Worm (Caenorhabditis elegans) whole organism, late embryonic: ENCODE results near the gene clu-1.
A peak's percentile ranks its signal among the peaks of the same experiment; 100 is the strongest.

Experiments used
- F13H6.1 ChIP-seq: sonication (generic microtip); optimal IDR thresholded peaks from 2 replicates; lab custom pipeline; 2016; ENCODE audit warnings: missing genetic modification characterization, missing compliant biosample characterization
- K09A11.1 ChIP-seq: sonication (generic microtip); optimal IDR thresholded peaks from 2 replicates; lab custom pipeline; 2017; ENCODE audit warnings: antibody characterized with exemption, mild to moderate bottlenecking, missing genetic modification characterization, missing compliant biosample characterization; ENCODE audit not compliant: insufficient read depth
- ceh-30 ChIP-seq: fragments of 150-350 bp; optimal IDR thresholded peaks from 2 replicates; lab custom pipeline; 2014; ENCODE audit warnings: missing biosample characterization, missing genetic modification characterization
- ceh-34 ChIP-seq: sonication (generic microtip); optimal IDR thresholded peaks from 2 replicates; lab custom pipeline; 2016; ENCODE audit warnings: mild to moderate bottlenecking, missing genetic modification characterization, missing compliant biosample characterization
- ceh-45 ChIP-seq: fragments of 200-800 bp; sonication (Bioruptor generic); IDR thresholded peaks from 2 replicates; pipeline ENCODE4 v1.3.6; 2022; ENCODE audit warnings: missing genetic modification reagents, missing genetic modification characterization, missing compliant biosample characterization
- dve-1 ChIP-seq: sonication (generic microtip); optimal IDR thresholded peaks from 2 replicates; lab custom pipeline; 2017; ENCODE audit warnings: antibody characterized with exemption, mild to moderate bottlenecking, missing genetic modification characterization, missing compliant biosample characterization
- ets-4 ChIP-seq: sonication (generic microtip); optimal IDR thresholded peaks from 2 replicates; lab custom pipeline; 2016; ENCODE audit warnings: missing genetic modification characterization, missing compliant biosample characterization
- nhr-11 ChIP-seq: fragments of 150-350 bp; optimal IDR thresholded peaks from 2 replicates; lab custom pipeline; 2014; ENCODE audit warnings: missing biosample characterization, missing genetic modification characterization
- pha-2 ChIP-seq: sonication (generic microtip); optimal IDR thresholded peaks from 2 replicates; lab custom pipeline; 2017; ENCODE audit warnings: mild to moderate bottlenecking, missing genetic modification characterization, missing compliant biosample characterization
- pha-4 ChIP-seq: fragments of 150-350 bp; optimal IDR thresholded peaks from 2 replicates; lab custom pipeline; 2018; ENCODE audit warnings: missing biosample characterization, missing genetic modification reagents, missing genetic modification characterization
- pqm-1 ChIP-seq: sonication (generic microtip); optimal IDR thresholded peaks from 2 replicates; lab custom pipeline; 2016; ENCODE audit warnings: missing genetic modification characterization, missing compliant biosample characterization
- unc-3 ChIP-seq, 2 experiments: fragments of 200-800 bp in 1 of 2; sonication (Bioruptor generic) in 1 of 2; sonication (generic microtip) in 1 of 2; conservative IDR thresholded peaks in 1 of 2; optimal IDR thresholded peaks in 1 of 2; 2 replicates each; pipeline versions ENCODE4 v1.3.6 to Lab custom; 2016 to 2022; ENCODE audit warnings: missing compliant biosample characterization in 2 of 2, missing genetic modification characterization in 2 of 2, missing genetic modification reagents in 1 of 2

ce11 chrIII:9509764-9510370 lies 11.4 kb downstream of the clu-1 start:
- no peak for TF ChIP-seq ceh-30
- no peak for TF ChIP-seq dve-1 (tag; lab: Kevin White, UChicago)
- TF ChIP-seq K09A11.1 (tag; lab: Kevin White, UChicago): no peak
- peak; percentile 11 for TF ChIP-seq ceh-34
- no peak for TF ChIP-seq pha-2
- TF ChIP-seq pha-4 (tag; lab: Kevin White, UChicago): no peak
- no peak for TF ChIP-seq nhr-11
- no peak for TF ChIP-seq ceh-45 (GFP tag; lab: Robert Waterston, UW)
- no peak for TF ChIP-seq F13H6.1
- no peak for TF ChIP-seq unc-3 (GFP tag; conservative IDR thresholded peaks at IDR 0.05; lab: Robert Waterston, UW)
- TF ChIP-seq unc-3 (tag; optimal IDR thresholded peaks at IDR 0.05; lab: Kevin White, UChicago): no peak
- TF ChIP-seq ets-4 (tag; lab: Kevin White, UChicago): no peak
- no peak for TF ChIP-seq pqm-1 (tag; lab: Kevin White, UChicago)
